Worm (Caenorhabditis elegans) whole organism, dauer: ENCODE results near the gene gip-1.

Source experiments
- unc-62 ChIP-seq: sonication (generic microtip); optimal IDR thresholded peaks from 2 replicates; lab custom pipeline; 2017; ENCODE audit warnings: missing biosample characterization, missing genetic modification reagents, missing genetic modification characterization

gip-1 gene

DNA sequence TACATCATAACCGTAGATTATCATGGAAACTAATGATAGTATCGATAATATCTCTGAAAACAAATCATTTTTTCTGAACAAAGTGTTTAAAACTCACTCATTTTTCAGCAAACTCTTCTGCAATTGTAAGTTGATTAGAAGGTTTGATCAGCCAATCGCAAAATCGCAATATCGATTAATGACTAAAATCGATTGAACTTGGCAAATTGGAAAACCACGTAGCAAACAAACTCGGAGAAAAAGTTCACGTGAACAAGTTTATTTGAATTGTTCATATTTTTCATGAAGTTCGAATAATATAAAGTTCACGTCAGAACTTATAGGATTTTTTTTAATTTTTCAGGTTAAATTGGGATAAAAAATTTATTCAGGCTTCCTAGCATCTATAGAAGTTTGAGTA lies 24.5 kb downstream of the gip-1 start, which contains the start of gene H04J21.1:
Gene H04J21.1, minus strand, starts transcription at position 101 of the 400 bp plus-strand sequence.
- TF ChIP-seq unc-62 (GFP tag; lab: Kevin White, UChicago): no peak

DNA sequence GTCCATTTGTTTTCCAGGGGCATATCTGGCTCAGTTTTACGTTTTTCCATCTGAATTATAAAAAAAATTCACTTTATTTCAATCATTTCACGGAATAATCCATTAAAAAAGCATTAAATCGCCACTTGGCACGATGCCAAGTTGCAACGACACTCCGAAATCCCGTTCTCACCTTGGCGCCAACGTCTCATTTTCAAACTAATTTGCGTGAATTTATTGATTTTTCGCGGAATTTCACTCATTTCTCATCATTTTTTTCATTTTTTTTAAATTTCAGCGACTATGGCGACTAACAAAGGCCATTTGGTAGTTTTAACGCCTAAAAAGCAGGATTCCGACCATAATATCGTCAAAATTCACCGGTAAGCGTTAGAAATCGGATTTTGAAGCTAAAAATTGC lies 28.5 kb downstream of the gip-1 start, which contains the start of gene H14E04.2:
Gene H14E04.2, plus strand, starts transcription at position 276 of the 400 bp plus-strand sequence.
- no peak for TF ChIP-seq unc-62 (GFP tag; lab: Kevin White, UChicago)

DNA sequence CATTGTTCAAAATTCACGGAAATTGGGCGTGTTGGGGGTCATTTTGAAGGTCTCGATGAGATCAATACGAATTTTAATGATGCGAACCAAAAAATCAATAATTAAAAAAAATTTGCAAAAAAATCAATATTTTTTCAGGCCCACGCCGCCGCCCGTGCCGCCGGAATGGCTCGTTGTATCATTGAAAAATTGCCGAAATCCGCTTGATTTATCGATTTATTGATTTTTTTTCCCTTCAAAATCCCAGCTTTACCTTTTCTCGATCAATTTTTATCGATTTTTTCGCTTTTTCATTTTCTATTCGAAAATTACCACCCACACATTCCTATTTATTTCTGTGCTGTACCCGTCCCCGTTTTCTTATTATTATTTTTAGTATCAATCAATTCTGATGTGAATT lies 37.0 kb downstream of the gip-1 start:
- TF ChIP-seq unc-62 (GFP tag; lab: Kevin White, UChicago): no peak

DNA sequence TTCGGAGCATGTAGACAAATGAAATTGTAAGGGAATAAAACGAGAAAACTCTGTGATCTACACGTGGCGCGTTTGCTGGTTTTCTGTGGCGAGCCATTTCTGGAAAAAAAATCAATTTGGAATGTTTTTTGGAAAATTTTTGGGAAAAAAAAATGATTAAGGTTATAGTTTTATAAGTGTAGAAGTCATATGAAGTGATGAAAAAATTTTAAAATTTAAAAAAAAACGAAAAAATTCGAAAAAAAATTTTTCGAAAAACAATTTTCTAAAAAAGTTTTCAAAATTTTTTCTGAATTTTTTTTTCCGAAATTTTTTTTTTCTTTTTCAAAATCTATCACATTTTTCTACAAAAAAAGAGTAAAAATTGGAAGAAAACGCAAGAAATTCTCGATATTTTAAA lies 39.1 kb downstream of the gip-1 start, which contains the start of gene H14E04.3:
Gene H14E04.3, minus strand, starts transcription at position 101 of the 400 bp plus-strand sequence.
- TF ChIP-seq unc-62 (GFP tag; lab: Kevin White, UChicago): no peak

DNA sequence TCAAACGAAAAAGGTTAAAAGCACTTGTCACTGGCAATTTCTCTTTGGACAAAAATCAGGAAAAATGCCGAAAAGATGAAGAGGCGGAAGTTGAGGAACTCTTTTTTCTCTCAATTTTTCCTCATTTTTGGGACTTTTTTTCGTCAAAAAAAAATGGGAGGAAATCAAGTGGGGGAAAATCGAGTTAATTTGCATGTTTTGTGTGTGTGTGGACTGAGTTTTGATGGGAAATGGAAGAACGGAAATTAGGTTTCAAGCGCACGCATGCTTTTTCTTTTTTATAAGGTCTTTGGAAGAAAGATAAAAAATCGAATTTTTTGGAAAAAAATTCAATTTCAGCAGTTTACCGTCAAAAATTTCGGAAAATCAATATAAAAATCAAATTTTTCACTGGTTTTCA lies 44.3 kb downstream of the gip-1 start:
- no peak for TF ChIP-seq unc-62 (GFP tag; lab: Kevin White, UChicago)

DNA sequence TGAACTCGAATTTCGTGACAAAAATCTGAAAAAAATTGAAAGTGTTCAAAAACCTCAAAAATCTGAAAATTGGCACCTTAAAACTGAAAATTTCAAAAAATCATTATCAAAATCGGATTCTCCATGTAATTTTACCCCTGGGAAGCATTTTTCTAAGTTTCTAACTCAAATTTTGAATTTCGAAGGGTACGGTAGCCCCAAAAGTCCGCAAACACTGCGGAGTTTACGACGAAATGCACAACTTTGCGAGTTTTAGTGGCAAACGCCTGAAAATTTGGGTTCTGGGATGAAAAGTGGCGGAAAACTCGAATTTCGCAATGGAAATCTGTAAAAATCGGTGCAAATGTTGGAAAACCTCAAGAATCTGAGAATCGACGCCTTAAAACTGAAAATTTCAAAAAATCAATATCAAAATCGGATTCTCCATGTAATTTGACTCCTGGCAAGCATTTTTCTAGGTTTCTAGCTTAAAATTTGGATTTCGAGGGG lies 46.3 kb downstream of the gip-1 start:
- TF ChIP-seq unc-62 (GFP tag; lab: Kevin White, UChicago): no peak

DNA sequence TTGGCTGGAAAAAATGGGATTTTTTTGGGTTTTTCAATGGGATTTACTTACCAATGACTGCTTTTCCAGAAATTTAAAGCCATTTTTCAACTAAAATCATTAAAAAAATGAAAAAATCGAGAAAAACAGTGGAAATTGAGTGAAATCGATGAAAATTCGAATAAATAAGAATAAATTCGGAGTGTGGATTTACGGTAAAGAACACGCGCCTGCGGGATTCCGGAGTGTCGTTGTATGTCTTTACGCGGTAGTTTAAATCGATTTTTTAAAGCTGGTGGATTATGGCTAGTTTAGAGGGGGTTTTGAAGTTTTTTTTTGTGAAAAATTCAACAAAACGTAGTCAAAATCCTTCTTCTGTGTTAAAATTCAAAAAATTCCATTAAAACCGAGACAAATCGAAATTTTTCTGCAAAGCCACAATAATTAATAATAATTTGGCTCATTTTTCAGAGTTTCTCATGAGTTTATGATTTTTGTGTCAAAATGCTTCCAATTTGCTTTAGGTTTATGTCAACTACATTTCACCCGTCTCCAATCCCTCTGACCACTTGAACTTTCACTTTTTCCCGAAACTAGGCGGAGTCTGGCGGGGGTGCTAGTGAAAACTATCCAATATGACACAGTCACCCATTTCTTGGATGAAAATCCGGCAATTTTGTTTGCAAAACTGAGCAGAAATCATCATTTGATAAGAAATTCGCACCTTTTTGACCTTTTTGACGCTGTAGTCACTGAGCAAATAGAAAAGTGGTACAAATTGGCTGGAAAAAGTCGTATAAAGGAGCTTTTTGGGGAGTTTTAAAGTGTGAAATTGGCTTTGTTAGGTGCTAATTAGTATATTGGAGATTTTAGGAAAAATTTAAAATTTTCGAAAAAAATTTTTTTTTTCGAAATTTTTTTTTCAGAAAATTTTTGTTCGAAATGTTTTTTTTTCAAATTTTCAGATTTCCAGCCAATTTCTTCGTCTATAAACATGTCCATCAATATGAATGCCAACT lies 54.0 kb downstream of the gip-1 start, which contains the start of the genes cic-1 and strm-1:
Gene cic-1, minus strand, starts transcription at position 96 of the 998 bp plus-strand sequence.
Gene strm-1, plus strand, starts transcription at position 945 of the 998 bp plus-strand sequence.
- TF ChIP-seq unc-62 (GFP tag; lab: Kevin White, UChicago): no peak

DNA sequence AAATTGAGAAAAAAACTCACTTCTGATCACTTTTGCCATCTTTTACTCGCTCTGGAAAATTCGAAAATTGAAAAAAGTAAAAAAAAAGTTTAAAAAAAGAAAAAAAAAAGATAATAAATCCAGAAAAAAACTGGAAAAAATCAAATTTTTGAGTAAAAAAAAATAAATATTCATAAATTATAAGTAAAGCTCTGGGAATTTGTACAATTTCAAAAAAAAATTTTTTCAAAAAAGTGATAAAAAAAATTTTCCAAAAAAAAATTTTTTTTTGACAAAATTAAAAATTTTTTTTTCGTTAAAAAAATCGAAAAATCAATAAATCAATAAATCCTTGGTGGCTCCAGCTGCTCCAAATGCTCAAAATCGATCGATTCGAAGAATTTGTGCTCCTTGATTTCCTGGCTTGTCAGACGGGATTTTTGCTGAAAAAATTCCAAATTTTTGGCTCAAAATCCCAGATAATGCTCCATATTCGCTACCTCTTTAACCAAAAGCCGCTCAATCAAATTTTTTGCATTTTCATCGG lies 63.6 kb downstream of the gip-1 start, which contains the start of gene mrpl-30:
Gene mrpl-30, minus strand, starts transcription at position 51 of the 526 bp plus-strand sequence.
- TF ChIP-seq unc-62 (GFP tag; lab: Kevin White, UChicago): no peak
